Worm (Caenorhabditis elegans): ENCODE data around the gene lntl-1.

Gene lntl-1

ce11 chrIV:5832801-5833200 is 25.9 kb upstream of the lntl-1 start:
- peak; percentile 56 for TF ChIP-seq snpc-4 (GFP tag; optimal IDR thresholded peaks at IDR 0.05)
- TF ChIP-seq snpc-4 (tag; optimal IDR thresholded peaks at IDR 0.05), result peak; percentile 49 to 93 (median 84)
- TF ChIP-seq tbp1 (GFP tag; optimal IDR thresholded peaks at IDR 0.05), result peak; percentile 46
- TF ChIP-seq F49E8.2 (tag; optimal IDR thresholded peaks at IDR 0.05; ENCODE audit: insufficient read depth), result peak; percentile 15
- no peak for TF ChIP-seq K11D2.4 (GFP tag; IDR thresholded peaks at IDR 0.05)
- peak; percentile 74 for TF ChIP-seq attf-6 (GFP tag; IDR thresholded peaks at IDR 0.05)
- TF ChIP-seq pbrm-1 (GFP tag; IDR thresholded peaks at IDR 0.05), result 0 out of 2 replicates have a peak, but pooled peaks have one; percentile 11
- TF ChIP-seq dox-1 (GFP tag; IDR thresholded peaks at IDR 0.05), result no peak
- peak; percentile 85 for TF ChIP-seq snpc-1.1 (tag; optimal IDR thresholded peaks at IDR 0.05; ENCODE audit: insufficient read depth)
- peak; percentile 79 for TF ChIP-seq D2030.7 (GFP tag; IDR thresholded peaks at IDR 0.05)

ce11 chrIV:5824493-5824892 is 17.6 kb upstream of the lntl-1 start, which contains the start of gene egal-1:
Gene egal-1, plus strand, starts transcription at chrIV:5824793.
- TF ChIP-seq B0261.1 (tag; optimal IDR thresholded peaks at IDR 0.05) (no peak), F39B2.1 (GFP tag; IDR thresholded peaks at IDR 0.05) (no peak), cebp-1 (GFP tag; IDR thresholded peaks at IDR 0.05) (no peak), cebp-1 (tag; optimal IDR thresholded peaks at IDR 0.05) (no peak), him-1 (tag; optimal IDR thresholded peaks at IDR 0.05) (no peak), egrh-3 (GFP tag; IDR thresholded peaks at IDR 0.05) (no peak), ceh-79 (tag; optimal IDR thresholded peaks at IDR 0.05) (no peak), hlh-12 (tag; optimal IDR thresholded peaks at IDR 0.05) (no peak), athp-1 (tag; optimal IDR thresholded peaks at IDR 0.05) (no peak), fkh-3 (tag; optimal IDR thresholded peaks at IDR 0.05) (no peak), lin-35 (GFP tag; optimal IDR thresholded peaks at IDR 0.05) (no peak), madf-8 (GFP tag; conservative IDR thresholded peaks at IDR 0.05) (no peak), hlh-26 (GFP tag; conservative IDR thresholded peaks at IDR 0.05) (no peak), F57C9.4 (tag; optimal IDR thresholded peaks at IDR 0.05) (no peak), F37B4.10 (GFP tag; IDR thresholded peaks at IDR 0.05) (no peak), nhr-90 (tag; optimal IDR thresholded peaks at IDR 0.05) (no peak), ZK185.1 (tag; optimal IDR thresholded peaks at IDR 0.05; ENCODE audit: poor library complexity, severe bottlenecking) (no peak)

- no peak for TF ChIP-seq rpc-1 (optimal IDR thresholded peaks at IDR 0.05)
- TF ChIP-seq rpc-1 (tag; optimal IDR thresholded peaks at IDR 0.05), result no peak
- peak; percentile 40 for TF ChIP-seq nhr-80 (tag; optimal IDR thresholded peaks at IDR 0.05)
Measured at ce11 chrIV:5821997-5822396, 15.1 kb upstream of the lntl-1 start.

ce11 chrIV:5820953-5821352 is 14.1 kb upstream of the lntl-1 start:
- TF ChIP-seq gei-17 (GFP tag; optimal IDR thresholded peaks at IDR 0.05) (no peak), nhr-80 (tag; optimal IDR thresholded peaks at IDR 0.05) (peak; percentile 19), K12H6.12 (tag; optimal IDR thresholded peaks at IDR 0.05) (no peak)

- no peak for TF ChIP-seq gei-17 (GFP tag; optimal IDR thresholded peaks at IDR 0.05)
- TF ChIP-seq cebp-1 (GFP tag; IDR thresholded peaks at IDR 0.05), result no peak
- TF ChIP-seq cebp-1 (tag; optimal IDR thresholded peaks at IDR 0.05), result peak; percentile 35
Measured at ce11 chrIV:5820056-5820799, 13.3 kb upstream of the lntl-1 start.
